Fruit fly (Drosophila melanogaster): ENCODE data around the gene CG3909.

dm6 chr3R:10042024-10042663, 926 bp upstream of the CG3909 start:
- TF ChIP-seq ttk (optimal IDR thresholded peaks at IDR 0.05) (no peak), Myc (optimal IDR thresholded peaks at IDR 0.05) (no peak), psq (optimal IDR thresholded peaks at IDR 0.05) (no peak), h (optimal IDR thresholded peaks at IDR 0.05) (no peak), Sin3A (optimal IDR thresholded peaks at IDR 0.05) (no peak)
